Fruit fly (Drosophila melanogaster) whole organism, embryonic: ENCODE data around the gene CG8312.

Experiments used
- Abd-B ChIP-seq: fragments of 200-800 bp; sonication (Bioruptor generic); optimal IDR thresholded peaks from 2 replicates; lab custom pipeline; 2018; ENCODE audit warnings: missing biosample characterization, mild to moderate bottlenecking, missing genetic modification characterization, moderate library complexity
- B-H1 ChIP-seq: fragments of 200-800 bp; sonication (Bioruptor generic); IDR thresholded peaks from 3 replicates; pipeline ENCODE4 v1.3.6; 2022; ENCODE audit warnings: missing biosample characterization, missing genetic modification characterization
- Blimp-1 ChIP-seq: fragments of 200-800 bp; sonication (Bioruptor generic); optimal IDR thresholded peaks from 3 replicates; lab custom pipeline; 2018; ENCODE audit warnings: missing biosample characterization, missing genetic modification characterization, mild to moderate bottlenecking, moderate library complexity, missing genetic modification reagents
- CG12155 ChIP-seq: fragments of 200-800 bp; sonication (Bioruptor generic); optimal IDR thresholded peaks from 3 replicates; lab custom pipeline; 2016; ENCODE audit warnings: missing biosample characterization, missing genetic modification characterization
- CG12236 ChIP-seq: fragments of 200-800 bp; sonication (Bioruptor generic); optimal IDR thresholded peaks from 2 replicates; lab custom pipeline; 2016; ENCODE audit warnings: missing biosample characterization, missing genetic modification characterization
- CG1233 ChIP-seq: fragments of 200-800 bp; sonication (Bioruptor generic); optimal IDR thresholded peaks from 4 replicates; lab custom pipeline; 2018; ENCODE audit warnings: missing biosample characterization, mild to moderate bottlenecking, missing genetic modification characterization
- CG14014 ChIP-seq: fragments of 200-800 bp; sonication (Bioruptor generic); IDR thresholded peaks from 2 replicates; pipeline ENCODE4 v1.3.6; 2022; ENCODE audit warnings: missing biosample characterization, missing genetic modification characterization
- CG16779 ChIP-seq: fragments of 200-800 bp; sonication (Bioruptor generic); IDR thresholded peaks from 2 replicates; pipeline ENCODE4 v1.3.6; 2022; ENCODE audit warnings: missing biosample characterization, missing genetic modification characterization
- CG16815 ChIP-seq: fragments of 200-800 bp; sonication (Bioruptor generic); optimal IDR thresholded peaks from 3 replicates; lab custom pipeline; 2017; ENCODE audit warnings: missing biosample characterization, mild to moderate bottlenecking, missing genetic modification characterization
- CG16863 ChIP-seq: fragments of 200-800 bp; sonication (Bioruptor generic); optimal IDR thresholded peaks from 3 replicates; lab custom pipeline; 2016; ENCODE audit warnings: missing biosample characterization, missing genetic modification characterization
- CG17612 ChIP-seq: fragments of 200-800 bp; sonication (Bioruptor generic); IDR thresholded peaks from 2 replicates; pipeline ENCODE4 v1.3.6; 2022; ENCODE audit warnings: missing biosample characterization, missing genetic modification characterization
- CG3407 ChIP-seq: fragments of 200-800 bp; sonication (Bioruptor generic); optimal IDR thresholded peaks from 2 replicates; lab custom pipeline; 2018; ENCODE audit warnings: missing biosample characterization, mild to moderate bottlenecking, missing genetic modification characterization
- CG3847 ChIP-seq: fragments of 200-800 bp; sonication (Bioruptor generic); IDR thresholded peaks from 2 replicates; pipeline ENCODE4 v1.3.6; 2022; ENCODE audit warnings: missing biosample characterization, missing genetic modification characterization
- CG4328 ChIP-seq: fragments of 200-800 bp; sonication (Bioruptor generic); optimal IDR thresholded peaks from 3 replicates; lab custom pipeline; 2017; ENCODE audit warnings: missing biosample characterization, missing genetic modification reagents, missing genetic modification characterization
- CG43689 ChIP-seq: fragments of 200-800 bp; sonication (Bioruptor generic); IDR thresholded peaks from 2 replicates; pipeline ENCODE4 v1.3.6; 2022; ENCODE audit warnings: missing biosample characterization, missing genetic modification characterization
- CG4707 ChIP-seq: fragments of 200-800 bp; sonication (Bioruptor generic); optimal IDR thresholded peaks from 2 replicates; lab custom pipeline; 2018; ENCODE audit warnings: missing biosample characterization, mild to moderate bottlenecking, missing genetic modification characterization, moderate library complexity
- CG8359 ChIP-seq: fragments of 200-800 bp; sonication (Bioruptor generic); optimal IDR thresholded peaks from 2 replicates; lab custom pipeline; 2017; ENCODE audit warnings: missing biosample characterization, mild to moderate bottlenecking, missing genetic modification characterization, borderline replicate concordance
- CG8388 ChIP-seq: fragments of 200-800 bp; sonication (Bioruptor generic); optimal IDR thresholded peaks from 2 replicates; lab custom pipeline; 2019; ENCODE audit warnings: missing biosample characterization, mild to moderate bottlenecking, missing genetic modification characterization, moderate library complexity
- CG9797 ChIP-seq: fragments of 200-800 bp; sonication (Bioruptor generic); optimal IDR thresholded peaks from 3 replicates; lab custom pipeline; 2018; ENCODE audit warnings: missing biosample characterization, mild to moderate bottlenecking, missing genetic modification characterization
- CoRest ChIP-seq: fragments of 200-800 bp; sonication (Bioruptor generic); optimal IDR thresholded peaks from 3 replicates; lab custom pipeline; 2018; ENCODE audit warnings: missing biosample characterization, mild to moderate bottlenecking, missing genetic modification characterization, moderate library complexity
- D19A ChIP-seq: fragments of 200-800 bp; optimal IDR thresholded peaks from 3 replicates; lab custom pipeline; 2019; ENCODE audit warnings: missing biosample characterization, mild to moderate bottlenecking, missing genetic modification characterization, moderate library complexity
- Dip3 ChIP-seq: fragments of 200-800 bp; sonication (Bioruptor generic); optimal IDR thresholded peaks from 3 replicates; lab custom pipeline; 2016; ENCODE audit warnings: missing biosample characterization, missing genetic modification characterization
- Elba2 ChIP-seq: fragments of 200-800 bp; sonication (Bioruptor generic); optimal IDR thresholded peaks from 3 replicates; lab custom pipeline; 2016; ENCODE audit warnings: missing biosample characterization, missing genetic modification characterization
- Gsc ChIP-seq: fragments of 200-800 bp; sonication (Bioruptor generic); IDR thresholded peaks from 2 replicates; pipeline ENCODE4 v1.3.6; 2022; ENCODE audit warnings: missing biosample characterization, missing genetic modification characterization
- Hr39 ChIP-seq: fragments of >200 bp; optimal IDR thresholded peaks from 2 replicates; lab custom pipeline; 2017
- Hr51 ChIP-seq, 2 experiments: fragments of 200-800 bp; sonication (Bioruptor generic); optimal IDR thresholded peaks; 2 replicates in 1 of 2; 3 replicates in 1 of 2; lab custom pipeline; 2016 to 2018; ENCODE audit warnings: missing biosample characterization in 2 of 2, missing genetic modification characterization in 2 of 2, mild to moderate bottlenecking in 1 of 2, moderate library complexity in 1 of 2
- Hr78 ChIP-seq, 2 experiments: fragments of 200-800 bp in 1 of 2; fragments of >200 bp in 1 of 2; sonication (Bioruptor generic) in 1 of 2; optimal IDR thresholded peaks; 2 replicates each; lab custom pipeline; 2017 to 2019; ENCODE audit warnings: missing biosample characterization in 2 of 2, missing genetic modification characterization in 2 of 2, mild to moderate bottlenecking in 1 of 2, moderate library complexity in 1 of 2
- Kr ChIP-seq: fragments of 200-800 bp; sonication (Bioruptor generic); optimal IDR thresholded peaks from 2 replicates; lab custom pipeline; 2017; ENCODE audit warnings: missing biosample characterization, mild to moderate bottlenecking, missing genetic modification characterization
- Mrtf ChIP-seq: fragments of 200-800 bp; sonication (Bioruptor generic); IDR thresholded peaks from 3 replicates; pipeline ENCODE4 v1.3.6; 2022; ENCODE audit warnings: missing biosample characterization, missing genetic modification characterization
- NK7.1 ChIP-seq: fragments of 200-800 bp; sonication (Bioruptor generic); optimal IDR thresholded peaks from 3 replicates; lab custom pipeline; 2016; ENCODE audit warnings: missing biosample characterization, missing genetic modification characterization
- PHDP ChIP-seq: fragments of 200-800 bp; sonication (Bioruptor generic); optimal IDR thresholded peaks from 3 replicates; lab custom pipeline; 2018; ENCODE audit warnings: missing biosample characterization, mild to moderate bottlenecking, missing genetic modification characterization, moderate library complexity
- Ptx1 ChIP-seq: fragments of 200-800 bp; sonication (Bioruptor generic); IDR thresholded peaks from 2 replicates; pipeline ENCODE4 v1.3.6; 2022; ENCODE audit warnings: missing biosample characterization, missing genetic modification characterization
- Rx ChIP-seq: fragments of 200-800 bp; sonication (Bioruptor generic); IDR thresholded peaks from 2 replicates; pipeline ENCODE4 v1.3.6; 2022; ENCODE audit warnings: missing biosample characterization, missing genetic modification characterization
- Tbp ChIP-seq: fragments of >200 bp; optimal IDR thresholded peaks from 2 replicates; lab custom pipeline; 2018; ENCODE audit warnings: missing biosample characterization, missing genetic modification characterization
- bbx ChIP-seq: fragments of 200-800 bp; sonication (Bioruptor generic); IDR thresholded peaks from 2 replicates; pipeline ENCODE4 v1.3.6; 2022; ENCODE audit warnings: missing biosample characterization, missing genetic modification characterization; ENCODE audit not compliant: partially characterized antibody
- bcd ChIP-seq: fragments of 200-800 bp; sonication (Bioruptor generic); optimal IDR thresholded peaks from 2 replicates; lab custom pipeline; 2017; ENCODE audit warnings: missing biosample characterization, mild to moderate bottlenecking, missing genetic modification characterization
- cwo ChIP-seq: fragments of 200-800 bp; sonication (Bioruptor generic); optimal IDR thresholded peaks from 3 replicates; lab custom pipeline; 2017; ENCODE audit warnings: missing biosample characterization, missing genetic modification characterization, mild to moderate bottlenecking, moderate library complexity, missing genetic modification reagents
- fd102C ChIP-seq: fragments of 200-800 bp; sonication (Bioruptor generic); optimal IDR thresholded peaks from 2 replicates; lab custom pipeline; 2018; ENCODE audit warnings: missing biosample characterization, mild to moderate bottlenecking, missing genetic modification characterization, moderate library complexity
- hkb ChIP-seq, 2 experiments: fragments of 200-800 bp in 1 of 2; fragments of >200 bp in 1 of 2; sonication (Bioruptor generic) in 1 of 2; IDR thresholded peaks in 1 of 2; optimal IDR thresholded peaks in 1 of 2; 2 replicates each; pipeline versions ENCODE4 v1.3.6 to Lab custom; 2017 to 2022; ENCODE audit warnings: missing biosample characterization in 1 of 2, missing genetic modification characterization in 1 of 2
- lilli ChIP-seq: fragments of 200-800 bp; sonication (Bioruptor generic); optimal IDR thresholded peaks from 3 replicates; lab custom pipeline; 2016; ENCODE audit warnings: missing biosample characterization, missing genetic modification characterization
- nom ChIP-seq: fragments of 200-800 bp; sonication (Bioruptor generic); optimal IDR thresholded peaks from 2 replicates; lab custom pipeline; 2017; ENCODE audit warnings: missing biosample characterization, missing genetic modification characterization, mild to moderate bottlenecking, moderate library complexity, missing genetic modification reagents
- onecut ChIP-seq: fragments of 200-800 bp; sonication (Bioruptor generic); IDR thresholded peaks from 2 replicates; pipeline ENCODE4 v1.3.6; 2022; ENCODE audit warnings: missing biosample characterization, missing genetic modification characterization
- slp2 ChIP-seq: fragments of 200-800 bp; sonication (Bioruptor generic); optimal IDR thresholded peaks from 2 replicates; lab custom pipeline; 2016; ENCODE audit warnings: missing biosample characterization, missing genetic modification characterization
- sqz ChIP-seq: fragments of 200-800 bp; sonication (Bioruptor generic); optimal IDR thresholded peaks from 3 replicates; lab custom pipeline; 2018; ENCODE audit warnings: missing biosample characterization, mild to moderate bottlenecking, missing genetic modification characterization
- ssp ChIP-seq: fragments of 200-800 bp; sonication (Bioruptor generic); IDR thresholded peaks from 2 replicates; pipeline ENCODE4 v1.3.6; 2022; ENCODE audit warnings: missing biosample characterization, missing genetic modification characterization
- tna ChIP-seq: fragments of 200-800 bp; sonication (Bioruptor generic); IDR thresholded peaks from 2 replicates; pipeline ENCODE4 v1.3.6; 2022; ENCODE audit warnings: missing biosample characterization, missing genetic modification characterization; ENCODE audit not compliant: partially characterized antibody
- trem ChIP-seq: fragments of 200-800 bp; optimal IDR thresholded peaks from 3 replicates; lab custom pipeline; 2019; ENCODE audit warnings: missing biosample characterization, mild to moderate bottlenecking, missing genetic modification characterization, moderate library complexity
- tx ChIP-seq: fragments of 200-800 bp; sonication (Bioruptor generic); optimal IDR thresholded peaks from 2 replicates; lab custom pipeline; 2016; ENCODE audit warnings: missing biosample characterization, missing genetic modification characterization
- vvl ChIP-seq: fragments of 200-800 bp; sonication (Bioruptor generic); IDR thresholded peaks from 2 replicates; pipeline ENCODE4 v1.3.6; 2022; ENCODE audit warnings: missing biosample characterization, missing genetic modification characterization
- zen ChIP-seq: fragments of 200-800 bp; sonication (Bioruptor generic); optimal IDR thresholded peaks from 3 replicates; lab custom pipeline; 2018; ENCODE audit warnings: missing biosample characterization, mild to moderate bottlenecking, missing genetic modification characterization, moderate library complexity

CG8312 gene

DNA sequence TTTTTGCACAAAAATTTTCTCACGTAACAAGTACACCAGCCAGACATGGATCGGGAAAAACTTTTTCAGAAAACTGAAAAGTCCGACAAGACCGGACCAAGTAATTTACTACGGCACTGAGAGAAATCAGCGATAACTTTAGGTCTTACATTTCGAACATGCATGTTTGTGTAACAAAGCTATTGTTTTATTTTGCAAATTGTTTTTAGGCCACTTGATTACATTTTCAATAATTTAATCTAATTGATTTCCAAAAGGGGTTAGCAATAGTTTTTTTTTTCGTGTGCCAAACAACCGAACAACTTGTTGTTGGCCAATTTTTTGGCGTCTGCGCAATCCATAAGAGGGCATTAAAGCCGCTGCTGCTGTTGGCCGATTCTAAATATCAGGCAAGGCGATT lies 22.0 kb downstream of the CG8312 start (continued):
- no peak for TF ChIP-seq Tbp (GFP tag; lab: Kevin White, UChicago)
- no peak for TF ChIP-seq fd102C (GFP tag; lab: Kevin White, UChicago)
- no peak for TF ChIP-seq CG4707
- TF ChIP-seq CG4328: no peak
- no peak; the same call in 2 of the 3 replicates for TF ChIP-seq Mrtf (GFP tag; lab: Robert Waterston, UW)
- peak; percentile 54 for TF ChIP-seq Abd-B (GFP tag; lab: Kevin White, UChicago)
- no peak for TF ChIP-seq D19A (tag; lab: Kevin White, UChicago)
- peak; percentile 44 for TF ChIP-seq NK7.1 (GFP tag; lab: Kevin White, UChicago)
- peak; percentile 28 for TF ChIP-seq CoRest (tag; lab: Kevin White, UChicago)
- TF ChIP-seq trem (tag; lab: Kevin White, UChicago): no peak
- no peak for TF ChIP-seq CG16779
- TF ChIP-seq CG16815 (GFP tag; lab: Kevin White, UChicago): no peak
- TF ChIP-seq lilli (GFP tag; lab: Kevin White, UChicago): peak; percentile 81
- peak; percentile 20; the same call in 1 of the 2 replicates for TF ChIP-seq onecut (GFP tag; lab: Robert Waterston, UW)
- TF ChIP-seq slp2: peak; percentile 12
- no peak for TF ChIP-seq CG3407 (GFP tag; lab: Kevin White, UChicago)
- TF ChIP-seq tx (GFP tag; lab: Kevin White, UChicago): no peak
- peak; percentile 78 for TF ChIP-seq vvl (GFP tag; lab: Robert Waterston, UW)
- peak; percentile 52 for TF ChIP-seq CG3847 (GFP tag; lab: Robert Waterston, UW)
- no peak for TF ChIP-seq sqz (GFP tag; lab: Kevin White, UChicago)
- 0 out of 2 replicates have a peak, but pooled peaks have one; percentile 8 for TF ChIP-seq CG17612 (GFP tag; lab: Robert Waterston, UW)
- TF ChIP-seq Hr51 (GFP tag; optimal IDR thresholded peaks at IDR 0.05; lab: Kevin White, UChicago): peak; percentile 30 to 72
- no peak for TF ChIP-seq nom (GFP tag; lab: Kevin White, UChicago)
- peak; percentile 39 for TF ChIP-seq CG12236 (GFP tag; lab: Kevin White, UChicago)
- no peak for TF ChIP-seq Hr39 (lab: Kevin White, UChicago)
- peak; percentile 67; the same call in 1 of the 2 replicates for TF ChIP-seq CG14014 (GFP tag; lab: Robert Waterston, UW)
- TF ChIP-seq ssp (GFP tag; lab: Robert Waterston, UW): peak; percentile 54
- no peak for TF ChIP-seq CG43689 (GFP tag; lab: Robert Waterston, UW)
- TF ChIP-seq Elba2 (GFP tag; lab: Kevin White, UChicago): no peak
- TF ChIP-seq hkb (optimal IDR thresholded peaks at IDR 0.05; lab: Kevin White, UChicago): no peak
- peak; percentile 86 for TF ChIP-seq hkb (GFP tag; IDR thresholded peaks at IDR 0.05; lab: Robert Waterston, UW)
- TF ChIP-seq CG8388: peak; percentile 32
- TF ChIP-seq CG1233 (GFP tag; lab: Kevin White, UChicago): peak; percentile 48
- TF ChIP-seq Kr: no peak
- no peak for TF ChIP-seq CG8359 (GFP tag; lab: Kevin White, UChicago)
- peak; percentile 60 for TF ChIP-seq cwo (GFP tag; lab: Kevin White, UChicago)
- no peak for TF ChIP-seq zen
- TF ChIP-seq Blimp-1: peak; percentile 57
- TF ChIP-seq Rx (GFP tag; lab: Robert Waterston, UW): no peak; the same call in 1 of the 2 replicates
- no peak for TF ChIP-seq Hr78 (GFP tag; optimal IDR thresholded peaks at IDR 0.05; lab: Kevin White, UChicago)
- TF ChIP-seq CG16863: peak; percentile 36
- peak; percentile 55 for TF ChIP-seq bcd
- TF ChIP-seq Dip3 (GFP tag; lab: Kevin White, UChicago): peak; percentile 31
- peak; percentile 70 for TF ChIP-seq Ptx1
- no peak for TF ChIP-seq Gsc (GFP tag; lab: Robert Waterston, UW)
- no peak for TF ChIP-seq tna
- peak; percentile 22 for TF ChIP-seq CG12155 (GFP tag; lab: Kevin White, UChicago)
- no peak for TF ChIP-seq bbx (GFP tag; lab: Robert Waterston, UW)
- no peak for TF ChIP-seq CG9797 (GFP tag; lab: Kevin White, UChicago)
- peak; percentile 52; the same call in 2 of the 3 replicates for TF ChIP-seq B-H1 (GFP tag; lab: Robert Waterston, UW)
- TF ChIP-seq PHDP (tag; lab: Kevin White, UChicago): peak; percentile 71
